Worm (Caenorhabditis elegans): ENCODE results near the gene Y50D7A.10.

Gene Y50D7A.10

ce11 chrIII:298456-298855 is 16.8 kb upstream of the Y50D7A.10 start, which contains the start of gene ads-1:
Gene ads-1, minus strand, starts transcription at chrIII:298556.
- TF ChIP-seq mml-1 (tag; optimal IDR thresholded peaks at IDR 0.05) = no peak
- TF ChIP-seq aly-2 (tag; optimal IDR thresholded peaks at IDR 0.05) = no peak

DNA sequence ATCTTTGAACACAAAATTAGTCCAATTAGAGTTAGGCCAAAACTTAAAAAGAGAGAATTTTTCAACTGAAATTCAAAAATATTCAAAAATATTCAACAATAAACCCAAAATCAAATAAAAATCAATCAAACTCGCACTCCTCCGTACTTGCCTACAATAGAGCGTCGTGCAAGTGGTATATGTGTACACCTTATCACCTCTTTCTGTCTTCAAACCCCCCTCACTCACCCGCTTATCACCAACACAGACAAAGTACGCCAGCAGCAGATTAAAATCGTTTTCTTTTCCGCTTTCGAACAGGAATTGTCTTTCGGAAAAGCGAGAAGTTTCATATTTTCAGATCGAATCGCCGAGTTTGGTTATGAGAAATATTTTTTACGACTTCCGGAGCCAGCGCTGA is 16.0 kb upstream of the Y50D7A.10 start:
- TF ChIP-seq pqm-1 (tag; optimal IDR thresholded peaks at IDR 0.05) = peak; percentile 36
- no peak for TF ChIP-seq aly-2 (tag; optimal IDR thresholded peaks at IDR 0.05)
- TF ChIP-seq elt-2 (tag; optimal IDR thresholded peaks at IDR 0.05) = peak; percentile 82

DNA sequence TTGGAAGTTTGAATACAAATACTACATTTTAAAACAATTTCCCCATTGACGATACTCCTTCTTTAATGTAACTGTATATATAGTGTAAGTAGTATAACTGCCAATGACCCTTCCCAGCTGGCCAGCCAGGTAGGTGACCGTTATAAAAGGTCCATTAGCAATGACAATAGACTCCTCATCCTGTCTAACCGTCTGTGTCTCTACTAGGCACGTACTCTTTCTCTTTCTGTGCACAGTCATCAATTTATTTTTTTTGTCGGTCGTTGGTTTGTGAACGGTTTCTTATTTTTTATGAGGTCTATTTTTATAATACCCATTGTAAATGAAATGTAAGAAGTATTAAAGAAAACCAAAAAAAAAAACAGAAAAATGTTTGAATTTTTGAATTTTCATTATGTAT is 10.7 kb upstream of the Y50D7A.10 start:
- no peak for TF ChIP-seq fkh-2 (tag; optimal IDR thresholded peaks at IDR 0.05)
- TF ChIP-seq daf-12 (tag; optimal IDR thresholded peaks at IDR 0.05) = no peak
- no peak for TF ChIP-seq pqm-1 (tag; optimal IDR thresholded peaks at IDR 0.05)
- no peak for TF ChIP-seq nhr-67 (tag; optimal IDR thresholded peaks at IDR 0.05)
- no peak for TF ChIP-seq nhr-12 (tag; optimal IDR thresholded peaks at IDR 0.05)
- TF ChIP-seq ceh-28 (tag; optimal IDR thresholded peaks at IDR 0.05) = no peak
- no peak for TF ChIP-seq nhr-25 (tag; optimal IDR thresholded peaks at IDR 0.05)
- TF ChIP-seq nfya-1 (tag; optimal IDR thresholded peaks at IDR 0.05; ENCODE audit: insufficient read depth) = no peak
- TF ChIP-seq nhr-23 (tag; optimal IDR thresholded peaks at IDR 0.05) = no peak

DNA sequence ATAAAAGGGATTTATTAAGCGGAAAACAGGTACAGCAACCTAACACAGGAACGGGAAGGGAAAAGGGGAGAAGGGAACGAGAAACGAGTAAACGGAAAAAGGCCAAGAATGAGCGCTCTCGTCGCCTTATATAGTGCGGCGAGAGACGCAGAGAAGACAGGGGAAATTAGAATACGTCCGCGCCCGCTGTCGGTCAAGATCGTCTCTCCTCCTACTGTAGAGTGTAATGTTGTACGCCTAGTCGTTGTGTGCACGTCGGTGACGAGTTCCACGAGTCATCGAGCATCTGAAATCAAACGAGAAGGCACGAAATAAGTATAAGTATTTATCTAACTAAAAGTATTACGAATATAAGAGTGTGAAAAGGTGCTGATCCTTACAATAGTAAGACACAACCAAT is 4.1 kb upstream of the Y50D7A.10 start:
- TF ChIP-seq nhr-25 (tag; optimal IDR thresholded peaks at IDR 0.05) = no peak
- TF ChIP-seq hmg-11 (tag; optimal IDR thresholded peaks at IDR 0.05) = peak; percentile 2

DNA sequence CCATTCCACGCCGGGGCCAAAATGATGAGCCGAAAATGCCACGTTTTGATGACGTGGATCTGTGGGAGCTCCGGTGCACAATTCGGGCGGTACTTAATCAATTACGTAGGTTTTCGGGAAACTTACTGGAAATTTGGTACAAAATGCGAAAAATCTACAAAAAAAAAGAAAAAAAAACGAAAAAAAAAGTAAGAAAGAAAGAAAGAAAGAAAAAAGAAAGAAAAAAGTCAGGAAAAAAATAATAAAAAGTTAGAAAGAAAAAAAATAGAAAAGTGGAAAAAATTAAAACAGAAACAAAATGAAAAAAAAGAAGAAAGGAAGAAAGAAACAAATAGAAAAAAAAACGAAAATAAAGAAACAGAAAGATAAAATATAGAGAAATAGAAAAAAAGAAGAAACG is 2.4 kb upstream of the Y50D7A.10 start:
- TF ChIP-seq nhr-67 (tag; optimal IDR thresholded peaks at IDR 0.05) (no peak), sea-2 (GFP tag; optimal IDR thresholded peaks at IDR 0.05) (no peak), egl-27 (tag; optimal IDR thresholded peaks at IDR 0.05) (peak; percentile 45), skn-1 (tag; optimal IDR thresholded peaks at IDR 0.05) (peak; percentile 7), ceh-82 (tag; optimal IDR thresholded peaks at IDR 0.05) (no peak), nhr-23 (tag; optimal IDR thresholded peaks at IDR 0.05) (no peak), ceh-16 (tag; optimal IDR thresholded peaks at IDR 0.05) (no peak), ztf-4 (tag; optimal IDR thresholded peaks at IDR 0.05) (no peak), nhr-237 (tag; optimal IDR thresholded peaks at IDR 0.05) (no peak), fos-1 (tag; optimal IDR thresholded peaks at IDR 0.05) (no peak), elt-2 (tag; optimal IDR thresholded peaks at IDR 0.05) (no peak), elt-3 (tag; optimal IDR thresholded peaks at IDR 0.05) (no peak), nhr-77 (tag; optimal IDR thresholded peaks at IDR 0.05) (no peak), unc-62 (GFP tag; optimal IDR thresholded peaks at IDR 0.05) (no peak), aly-2 (tag; optimal IDR thresholded peaks at IDR 0.05) (no peak)

- no peak for TF ChIP-seq skn-1 (tag; optimal IDR thresholded peaks at IDR 0.05)
These were observed 27.8 kb downstream of the Y50D7A.10 start, which contains the start of gene Y50D7A.8 for ce11 chrIII:343141-343345. Gene Y50D7A.8, minus strand, starts transcription at chrIII:343241.

DNA sequence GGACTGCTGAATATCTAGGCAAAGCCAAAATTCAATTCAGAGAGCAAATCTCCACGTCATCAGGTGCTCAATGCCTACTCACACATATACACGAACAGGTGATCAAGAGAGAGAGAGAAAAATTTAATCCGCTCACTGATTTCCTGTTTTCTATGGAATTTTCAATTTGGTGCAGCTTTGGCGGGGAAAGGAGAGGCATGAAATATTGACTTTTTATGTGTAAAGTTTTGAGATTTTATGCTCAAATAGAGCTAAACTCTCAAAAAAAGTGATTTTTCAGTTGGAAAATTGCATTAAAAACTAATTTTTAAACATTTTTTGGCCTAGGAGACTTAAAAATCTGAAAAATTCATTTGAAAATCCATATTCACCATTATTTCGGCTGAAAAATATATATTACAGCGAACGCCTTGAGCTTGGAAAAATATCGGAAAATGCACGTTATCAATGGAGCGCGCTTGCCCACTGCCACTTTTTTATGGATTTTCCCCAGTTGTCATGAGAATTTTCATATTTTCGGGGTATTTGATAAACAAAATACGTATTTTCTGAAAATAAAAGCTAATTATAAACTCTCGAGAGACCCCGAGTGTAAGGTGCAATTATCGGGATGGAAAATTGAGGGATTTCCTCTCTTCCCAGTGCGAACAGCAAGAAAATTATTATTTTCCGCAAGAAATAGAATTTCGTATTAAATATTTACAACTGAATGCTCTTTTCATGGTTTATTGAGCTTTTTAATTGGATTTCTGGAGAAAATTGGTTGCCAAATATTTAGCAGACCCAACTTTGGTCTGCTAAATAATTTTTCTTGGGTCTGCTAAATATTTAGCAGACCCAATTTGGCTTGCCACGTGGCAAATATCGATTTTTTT is 28.3 kb downstream of the Y50D7A.10 start:
- TF ChIP-seq pha-4 (tag; optimal IDR thresholded peaks at IDR 0.05) = peak; percentile 25
- TF ChIP-seq ztf-11 (tag; optimal IDR thresholded peaks at IDR 0.05) = no peak
- peak; percentile 9 for TF ChIP-seq ama-1 (optimal IDR thresholded peaks at IDR 0.05)
- TF ChIP-seq nfya-1 (tag; optimal IDR thresholded peaks at IDR 0.05; ENCODE audit: insufficient read depth) = peak; percentile 10
- peak; percentile 34 for TF ChIP-seq lin-15B (tag; optimal IDR thresholded peaks at IDR 0.05)
- no peak for TF ChIP-seq ceh-16 (tag; optimal IDR thresholded peaks at IDR 0.05)
- no peak for TF ChIP-seq nhr-77 (tag; optimal IDR thresholded peaks at IDR 0.05)
- TF ChIP-seq skn-1 (tag; optimal IDR thresholded peaks at IDR 0.05) = no peak
- TF ChIP-seq mml-1 (tag; optimal IDR thresholded peaks at IDR 0.05) = no peak
- TF ChIP-seq elt-3 (tag; optimal IDR thresholded peaks at IDR 0.05) = no peak
- no peak for TF ChIP-seq ceh-82 (tag; optimal IDR thresholded peaks at IDR 0.05)
- TF ChIP-seq nhr-12 (tag; optimal IDR thresholded peaks at IDR 0.05) = no peak
- no peak for TF ChIP-seq nhr-25 (tag; optimal IDR thresholded peaks at IDR 0.05)
- no peak for TF ChIP-seq zag-1 (tag; optimal IDR thresholded peaks at IDR 0.05)
- peak; percentile 1 for TF ChIP-seq nhr-43 (tag; optimal IDR thresholded peaks at IDR 0.05; ENCODE audit: poor library complexity, severe bottlenecking)
- no peak for TF ChIP-seq aly-2 (tag; optimal IDR thresholded peaks at IDR 0.05)
- TF ChIP-seq nhr-28 (tag; optimal IDR thresholded peaks at IDR 0.05) = no peak
- no peak for TF ChIP-seq fos-1 (tag; optimal IDR thresholded peaks at IDR 0.05)
- TF ChIP-seq unc-62 (GFP tag; optimal IDR thresholded peaks at IDR 0.05) = no peak
- TF ChIP-seq elt-2 (tag; optimal IDR thresholded peaks at IDR 0.05) = peak; percentile 27
- TF ChIP-seq eor-1 (tag; optimal IDR thresholded peaks at IDR 0.05) = no peak
- peak; percentile 62 for TF ChIP-seq hmg-11 (tag; optimal IDR thresholded peaks at IDR 0.05)
- peak; percentile 22 for TF ChIP-seq ceh-28 (tag; optimal IDR thresholded peaks at IDR 0.05)
- TF ChIP-seq mdl-1 (tag; optimal IDR thresholded peaks at IDR 0.05) = no peak

All from whole organism, L3 larva.